Fruit fly (Drosophila melanogaster): ENCODE results near the gene strat.

strat gene

dm6 chr2L:8365701-8366643, 45.8 kb downstream of the strat start, which contains the start of gene Pp2A-29B (continued):
- TF ChIP-seq sug (tag; optimal IDR thresholded peaks at IDR 0.05) (peak; percentile 59), fd102C (GFP tag; optimal IDR thresholded peaks at IDR 0.05) (no peak), Dip3 (GFP tag; optimal IDR thresholded peaks at IDR 0.05) (peak; percentile 19), CG14860 (GFP tag; IDR thresholded peaks at IDR 0.05; ENCODE audit: partially characterized antibody) (peak; percentile 100), btn (GFP tag; optimal IDR thresholded peaks at IDR 0.05) (no peak), CG2120 (GFP tag; optimal IDR thresholded peaks at IDR 0.05) (peak; percentile 19), CG6791 (GFP tag; IDR thresholded peaks at IDR 0.05; ENCODE audit: partially characterized antibody) (peak; percentile 98), az2 (GFP tag; optimal IDR thresholded peaks at IDR 0.05) (peak; percentile 3), mld (GFP tag; IDR thresholded peaks at IDR 0.05; ENCODE audit: partially characterized antibody) (peak; percentile 94), CG15696 (tag; optimal IDR thresholded peaks at IDR 0.05) (peak; percentile 35), sob (GFP tag; IDR thresholded peaks at IDR 0.05) (0 out of 2 replicates have a peak, but pooled peaks have one; percentile 30), pzg (GFP tag; optimal IDR thresholded peaks at IDR 0.05) (peak; percentile 64), Awh (GFP tag; IDR thresholded peaks at IDR 0.05) (no peak), CG3995 (GFP tag; optimal IDR thresholded peaks at IDR 0.05) (peak; percentile 96), kni (GFP tag; optimal IDR thresholded peaks at IDR 0.05) (peak; percentile 55), MBD-R2 (GFP tag; IDR thresholded peaks at IDR 0.05) (0 out of 2 replicates have a peak, but pooled peaks have one; percentile 7), Pdp1 (GFP tag; optimal IDR thresholded peaks at IDR 0.05) (peak in 1 of 2 experiments; percentile 74), CG3847 (GFP tag; IDR thresholded peaks at IDR 0.05) (peak; percentile 51; the same call in 1 of the 2 replicates), Med (GFP tag) (peak; percentile 57), CG42726 (GFP tag; IDR thresholded peaks at IDR 0.05; ENCODE audit: partially characterized antibody) (peak; percentile 96), Kr (GFP tag; optimal IDR thresholded peaks at IDR 0.05) (no peak), Rfx (GFP tag; IDR thresholded peaks at IDR 0.05) (0 out of 2 replicates have a peak, but pooled peaks have one; percentile 11), CTCF (GFP tag; optimal IDR thresholded peaks at IDR 0.05) (peak; percentile 21), HLH4C (GFP tag; IDR thresholded peaks at IDR 0.05; ENCODE audit: partially characterized antibody) (peak; percentile 99), twi (tag; optimal IDR thresholded peaks at IDR 0.05) (peak; percentile 25), Bteb2 (GFP tag; optimal IDR thresholded peaks at IDR 0.05) (no peak), repo (GFP tag; optimal IDR thresholded peaks at IDR 0.05) (no peak), Eip74EF (GFP tag; optimal IDR thresholded peaks at IDR 0.05) (no peak), CG4854 (GFP tag; optimal IDR thresholded peaks at IDR 0.05) (no peak), CG4328 (GFP tag; optimal IDR thresholded peaks at IDR 0.05) (peak; percentile 7), CG32767 (GFP tag; IDR thresholded peaks at IDR 0.05) (peak; percentile 33; the same call in 1 of the 2 replicates), zf30C (GFP tag; optimal IDR thresholded peaks at IDR 0.05) (peak; percentile 10), Dbx (GFP tag; IDR thresholded peaks at IDR 0.05) (peak; percentile 69), CG10267 (tag; optimal IDR thresholded peaks at IDR 0.05) (peak; percentile 62), abd-A (tag; optimal IDR thresholded peaks at IDR 0.05) (peak; percentile 89), scrt (GFP tag; optimal IDR thresholded peaks at IDR 0.05) (peak; percentile 22), lab (GFP tag; optimal IDR thresholded peaks at IDR 0.05) (peak; percentile 15), CG18262 (tag; optimal IDR thresholded peaks at IDR 0.05) (peak; percentile 45), CG10274 (GFP tag; optimal IDR thresholded peaks at IDR 0.05) (no peak), Dp (GFP tag; optimal IDR thresholded peaks at IDR 0.05) (peak; percentile 80), Abd-B (GFP tag; optimal IDR thresholded peaks at IDR 0.05) (peak; percentile 46), CG9437 (GFP tag; optimal IDR thresholded peaks at IDR 0.05) (peak; percentile 35), Opbp (GFP tag; IDR thresholded peaks at IDR 0.05; ENCODE audit: partially characterized antibody) (peak; percentile 96), lbe (GFP tag; optimal IDR thresholded peaks at IDR 0.05) (peak; percentile 41), sens (GFP tag) (peak; percentile 37), Max (GFP tag; optimal IDR thresholded peaks at IDR 0.05) (peak; percentile 23), sqz (GFP tag; optimal IDR thresholded peaks at IDR 0.05) (peak; percentile 93)

Measured in whole organism, embryonic.